Worm (Caenorhabditis elegans) whole organism, L4/young adult: ENCODE data around the gene lgc-31.

Experiments
- W03F9.2 ChIP-seq: fragments of 150-350 bp; optimal IDR thresholded peaks from 2 replicates; lab custom pipeline; 2014; ENCODE audit warnings: missing biosample characterization, missing genetic modification characterization
- dao-5 ChIP-seq: sonication (generic microtip); optimal IDR thresholded peaks from 2 replicates; lab custom pipeline; 2016; ENCODE audit warnings: missing genotype, missing genetic modification characterization, moderate library complexity, missing compliant biosample characterization
- him-1 ChIP-seq: sonication (generic microtip); optimal IDR thresholded peaks from 2 replicates; lab custom pipeline; 2016; ENCODE audit warnings: missing genotype, missing genetic modification reagents, missing genetic modification characterization, missing compliant biosample characterization

- TF ChIP-seq W03F9.2 (tag; lab: Kevin White, UChicago) (no peak), him-1 (tag; lab: Kevin White, UChicago) (no peak), dao-5 (tag; lab: Kevin White, UChicago) (no peak)
These were observed 21.4 kb upstream of the lgc-31 start for ce11 chrV:15543252-15543651.
